Fruit fly (Drosophila melanogaster): ENCODE data around the gene Aduk.

DNA sequence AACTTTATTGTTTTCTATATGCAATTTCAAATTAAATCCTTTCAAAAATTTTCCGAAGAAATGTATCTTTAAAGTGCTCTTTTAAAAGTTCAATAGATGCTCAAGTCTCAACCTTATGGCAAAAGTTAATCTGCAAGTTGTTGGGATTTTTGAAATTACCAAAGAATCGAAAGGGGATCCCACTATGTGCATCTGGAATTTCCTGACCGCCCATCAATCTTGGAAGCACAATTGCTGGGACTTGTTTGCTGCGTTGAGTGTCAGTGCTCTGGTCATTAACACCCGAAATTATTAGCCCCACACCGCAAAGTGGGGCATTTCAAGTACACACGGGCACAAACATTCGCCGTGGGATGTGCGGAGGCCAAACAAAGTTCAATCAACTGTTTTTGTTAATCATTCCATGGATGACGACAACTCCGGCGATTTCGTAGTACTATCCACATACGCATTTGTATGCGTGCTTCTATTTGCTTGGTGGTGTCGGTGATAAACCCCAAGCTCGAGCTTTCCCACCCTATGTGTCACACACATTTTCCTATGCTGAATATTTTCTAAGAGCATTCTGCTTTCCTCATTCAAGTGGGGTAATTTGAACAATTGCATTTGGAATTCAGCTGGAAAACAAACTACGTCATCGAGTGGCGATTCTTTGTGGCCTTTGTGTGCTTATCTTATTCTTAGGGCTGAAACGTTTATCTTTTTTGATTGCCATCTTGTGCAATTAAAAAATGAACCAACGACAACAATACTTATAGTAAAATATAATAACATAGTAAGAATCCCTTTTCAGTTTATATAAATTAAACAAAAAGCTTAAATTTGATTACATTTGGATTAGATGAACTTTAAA, 3.1 kb upstream of the Aduk start:
- TF ChIP-seq CG8478 (optimal IDR thresholded peaks at IDR 0.05) (no peak), CTCF (optimal IDR thresholded peaks at IDR 0.05) (no peak)

All from S2 (cell line).